Worm (Caenorhabditis elegans): ENCODE data around the gene F20B6.6.

DNA sequence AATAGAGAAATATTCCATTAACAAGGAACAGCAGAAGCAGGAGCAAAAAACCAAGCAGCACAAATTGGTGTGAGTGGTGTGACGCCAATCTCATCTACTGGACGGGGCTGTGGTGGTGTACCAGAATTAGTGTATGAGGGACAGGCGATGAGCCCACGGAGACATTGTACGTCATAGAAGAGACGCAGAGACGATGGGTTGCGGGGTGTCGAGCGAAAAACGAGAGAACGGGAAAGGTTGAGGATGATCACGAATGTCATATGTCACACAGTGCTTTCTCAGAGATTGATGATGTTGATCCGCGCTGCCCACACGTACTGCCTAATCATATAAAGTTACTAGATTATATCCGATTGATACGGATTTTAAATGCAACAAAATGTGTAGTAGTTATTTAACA is 44.1 kb downstream of the F20B6.6 start:
- no peak for TF ChIP-seq hlh-6 (tag; optimal IDR thresholded peaks at IDR 0.05)
- TF ChIP-seq sox-4 (tag; optimal IDR thresholded peaks at IDR 0.05), result no peak
- no peak for TF ChIP-seq dve-1 (tag; optimal IDR thresholded peaks at IDR 0.05)
- TF ChIP-seq syd-9 (tag; optimal IDR thresholded peaks at IDR 0.05), result no peak
- no peak for TF ChIP-seq ceh-45 (GFP tag; IDR thresholded peaks at IDR 0.05)
- TF ChIP-seq ttx-3 (tag; optimal IDR thresholded peaks at IDR 0.05), result no peak

Data from whole organism, late embryonic.